Worm (Caenorhabditis elegans) whole organism, L2 larva: ENCODE measurements around the gene D1005.10.

Experiments used
- ZK546.5 ChIP-seq: sonication (generic microtip); optimal IDR thresholded peaks from 2 replicates; lab custom pipeline; 2017; ENCODE audit warnings: missing biosample characterization, missing genetic modification characterization
- ama-1 ChIP-seq: fragments of 150-350 bp; optimal IDR thresholded peaks from 2 replicates; lab custom pipeline; 2018; ENCODE audit warnings: inconsistent platforms
- dmd-4 ChIP-seq: sonication (generic microtip); optimal IDR thresholded peaks from 2 replicates; lab custom pipeline; 2017; ENCODE audit warnings: missing biosample characterization, missing genetic modification characterization
- elt-3 ChIP-seq: sonication (generic microtip); optimal IDR thresholded peaks from 2 replicates; lab custom pipeline; 2017; ENCODE audit warnings: missing biosample characterization, missing genetic modification characterization
- lin-39 ChIP-seq: fragments of 150-350 bp; optimal IDR thresholded peaks from 2 replicates; lab custom pipeline; 2014; ENCODE audit warnings: missing biosample characterization, missing genetic modification reagents, missing genetic modification characterization
- lsy-2 ChIP-seq, 2 experiments: fragments of 150-350 bp in 1 of 2; sonication (generic microtip) in 1 of 2; optimal IDR thresholded peaks; 2 replicates each; lab custom pipeline; 2014 to 2017; ENCODE audit warnings: missing biosample characterization in 2 of 2, missing genetic modification characterization in 2 of 2
- mab-5 ChIP-seq: fragments of 150-350 bp; optimal IDR thresholded peaks from 2 replicates; lab custom pipeline; 2014; ENCODE audit warnings: missing biosample characterization, missing genetic modification characterization
- nhr-12 ChIP-seq: fragments of 150-350 bp; optimal IDR thresholded peaks from 2 replicates; lab custom pipeline; 2014; ENCODE audit warnings: missing biosample characterization, missing genetic modification characterization
- nhr-237 ChIP-seq: fragments of 150-350 bp; optimal IDR thresholded peaks from 2 replicates; lab custom pipeline; 2014; ENCODE audit warnings: missing biosample characterization, missing genetic modification characterization
- unc-39 ChIP-seq: fragments of 150-350 bp; optimal IDR thresholded peaks from 2 replicates; lab custom pipeline; 2014; ENCODE audit warnings: missing biosample characterization, missing genetic modification characterization
- zag-1 ChIP-seq: fragments of 150-350 bp; optimal IDR thresholded peaks from 2 replicates; lab custom pipeline; 2014; ENCODE audit warnings: missing biosample characterization, missing genetic modification characterization
- ztf-11 ChIP-seq: sonication (generic microtip); optimal IDR thresholded peaks from 2 replicates; lab custom pipeline; 2017; ENCODE audit warnings: missing biosample characterization, missing genetic modification characterization

ce11 chrX:1471232-1471631 is 14.8 kb downstream of the D1005.10 start:
- TF ChIP-seq zag-1 (no peak), lin-39 (tag; lab: Kevin White, UChicago) (no peak), ztf-11 (no peak), unc-39 (no peak), mab-5 (no peak), ama-1 (lab: Kevin White, UChicago) (no peak), ZK546.5 (tag; lab: Kevin White, UChicago) (no peak), dmd-4 (no peak), lsy-2 (tag; optimal IDR thresholded peaks at IDR 0.05; lab: Kevin White, UChicago) (no peak), nhr-237 (tag; lab: Kevin White, UChicago) (no peak), elt-3 (tag; lab: Kevin White, UChicago) (no peak), nhr-12 (tag; lab: Kevin White, UChicago) (no peak)
